Worm (Caenorhabditis elegans) whole organism, L3 larva: Measurements from ENCODE around the gene fbxb-51.

Source experiments
- egl-27 ChIP-seq: sonication (generic microtip); optimal IDR thresholded peaks from 4 replicates; lab custom pipeline; 2017; ENCODE audit warnings: missing biosample characterization, missing genetic modification reagents, missing genetic modification characterization
- snpc-4 ChIP-seq: fragments of 150-350 bp; optimal IDR thresholded peaks from 2 replicates; lab custom pipeline; 2014; ENCODE audit warnings: missing biosample characterization, missing genetic modification characterization
- tbx-2 ChIP-seq: sonication (generic microtip); optimal IDR thresholded peaks from 2 replicates; lab custom pipeline; 2016; ENCODE audit warnings: mild to moderate bottlenecking, missing genetic modification characterization, missing compliant biosample characterization
- ztf-4 ChIP-seq: fragments of 150-350 bp; optimal IDR thresholded peaks from 2 replicates; lab custom pipeline; 2014; ENCODE audit warnings: missing biosample characterization, missing genetic modification characterization

DNA sequence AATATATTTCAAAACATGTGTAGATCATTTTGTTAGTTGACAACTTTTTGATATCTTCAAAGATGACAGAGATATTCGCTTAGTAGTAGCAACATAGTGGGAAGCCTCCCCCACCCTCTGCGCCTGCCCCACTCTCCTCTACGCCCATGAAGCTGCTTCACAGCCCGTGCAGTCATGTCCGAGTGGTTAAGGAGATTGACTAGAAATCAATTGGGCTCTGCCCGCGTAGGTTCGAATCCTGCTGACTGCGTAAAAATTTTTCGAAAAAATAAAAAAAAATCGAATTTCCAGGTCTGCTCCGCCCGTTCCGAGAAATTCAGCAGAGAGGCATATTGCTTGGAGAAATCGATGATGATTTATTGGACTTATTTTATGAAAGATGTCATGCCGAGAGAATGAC, 30.6 kb upstream of the fbxb-51 start:
- no peak for TF ChIP-seq snpc-4 (tag; lab: Kevin White, UChicago)
- TF ChIP-seq tbx-2 (tag; lab: Kevin White, UChicago) = no peak
- TF ChIP-seq ztf-4 (tag; lab: Kevin White, UChicago) = no peak
- no peak for TF ChIP-seq egl-27
